Worm (Caenorhabditis elegans) whole organism, L1 larva: ENCODE data around the gene T27E9.6.

ENCODE experiments used
- C16A3.4 ChIP-seq: fragments of 150-350 bp; optimal IDR thresholded peaks from 2 replicates; lab custom pipeline; 2014; ENCODE audit warnings: missing biosample characterization, missing genetic modification characterization
- F16B12.6 ChIP-seq: fragments of 150-350 bp; optimal IDR thresholded peaks from 2 replicates; lab custom pipeline; 2014; ENCODE audit warnings: missing biosample characterization, missing genetic modification characterization
- alr-1 ChIP-seq: fragments of 200-800 bp; sonication (Bioruptor generic); optimal IDR thresholded peaks from 2 replicates; lab custom pipeline; 2018; ENCODE audit warnings: borderline replicate concordance, mild to moderate bottlenecking, missing genetic modification characterization, missing compliant biosample characterization
- ama-1 ChIP-seq: fragments of 150-350 bp; optimal IDR thresholded peaks from 2 replicates; lab custom pipeline; 2014
- ceh-8 ChIP-seq: fragments of 200-800 bp; sonication (Bioruptor generic); optimal IDR thresholded peaks from 2 replicates; lab custom pipeline; 2018; ENCODE audit warnings: mild to moderate bottlenecking, missing genetic modification characterization, moderate library complexity, missing compliant biosample characterization
- ceh-90 ChIP-seq: sonication (generic microtip); optimal IDR thresholded peaks from 2 replicates; lab custom pipeline; 2016; ENCODE audit warnings: missing genetic modification characterization, missing compliant biosample characterization
- ces-1 ChIP-seq: fragments of 150-350 bp; optimal IDR thresholded peaks from 2 replicates; lab custom pipeline; 2014; ENCODE audit warnings: missing biosample characterization, missing genetic modification reagents, missing genetic modification characterization
- dpl-1 ChIP-seq, 3 experiments: fragments of 150-350 bp in 2 of 3; sonication (generic microtip) in 1 of 3; optimal IDR thresholded peaks; 2 replicates each; lab custom pipeline; 2014 to 2017; ENCODE audit warnings: missing biosample characterization in 3 of 3, missing genetic modification characterization in 3 of 3, missing genetic modification reagents in 3 of 3
- dsc-1 ChIP-seq: sonication (generic microtip); optimal IDR thresholded peaks from 2 replicates; lab custom pipeline; 2016; ENCODE audit warnings: mild to moderate bottlenecking, missing genetic modification characterization, missing compliant biosample characterization
- egl-27 ChIP-seq, 2 experiments: fragments of 150-350 bp in 1 of 2; sonication (generic microtip); optimal IDR thresholded peaks; 3 replicates each; lab custom pipeline; 2017 to 2018; ENCODE audit warnings: missing biosample characterization in 2 of 2, missing genetic modification characterization in 2 of 2, missing genetic modification reagents in 2 of 2
- elt-2 ChIP-seq: sonication (generic microtip); optimal IDR thresholded peaks from 2 replicates; lab custom pipeline; 2016; ENCODE audit warnings: missing genetic modification characterization, mild to moderate bottlenecking, inconsistent platforms, missing compliant biosample characterization, missing genetic modification reagents
- ets-5 ChIP-seq: fragments of 200-800 bp; sonication (Bioruptor generic); IDR thresholded peaks from 2 replicates; pipeline ENCODE4 v1.3.6; 2022; ENCODE audit warnings: missing genetic modification characterization, missing compliant biosample characterization
- fkh-8 ChIP-seq: sonication (generic microtip); optimal IDR thresholded peaks from 2 replicates; lab custom pipeline; 2016; ENCODE audit warnings: mild to moderate bottlenecking, missing genetic modification characterization, missing compliant biosample characterization
- grh-1 ChIP-seq: fragments of 200-800 bp; sonication (Bioruptor generic); IDR thresholded peaks from 2 replicates; pipeline ENCODE4 v1.3.6; 2022; ENCODE audit warnings: missing genetic modification reagents, missing genetic modification characterization, missing compliant biosample characterization
- hlh-4 ChIP-seq: sonication (generic microtip); optimal IDR thresholded peaks from 2 replicates; lab custom pipeline; 2016; ENCODE audit warnings: mild to moderate bottlenecking, missing genetic modification characterization, missing compliant biosample characterization
- hpl-2 ChIP-seq: fragments of 150-350 bp; optimal IDR thresholded peaks from 2 replicates; lab custom pipeline; 2014; ENCODE audit warnings: missing biosample characterization, missing genetic modification reagents, missing genetic modification characterization
- lin-13 ChIP-seq: fragments of 150-350 bp; optimal IDR thresholded peaks from 2 replicates; lab custom pipeline; 2014; ENCODE audit warnings: missing biosample characterization, missing genetic modification reagents, missing genetic modification characterization
- lin-14 ChIP-seq: fragments of 200-800 bp; sonication (Bioruptor generic); optimal IDR thresholded peaks from 2 replicates; lab custom pipeline; 2018; ENCODE audit warnings: mild to moderate bottlenecking, missing genetic modification characterization, moderate library complexity, missing compliant biosample characterization
- lin-39 ChIP-seq: fragments of 150-350 bp; optimal IDR thresholded peaks from 2 replicates; lab custom pipeline; 2014; ENCODE audit warnings: missing biosample characterization, missing genetic modification reagents, missing genetic modification characterization
- mab-9 ChIP-seq: fragments of 200-800 bp; sonication (Bioruptor generic); IDR thresholded peaks from 2 replicates; pipeline ENCODE4 v1.3.6; 2022; ENCODE audit warnings: missing genetic modification reagents, missing genetic modification characterization, missing compliant biosample characterization
- mdl-1 ChIP-seq, 2 experiments: fragments of 150-350 bp; optimal IDR thresholded peaks; 2 replicates each; lab custom pipeline; 2014 to 2017; ENCODE audit warnings: missing biosample characterization in 2 of 2, missing genetic modification characterization in 2 of 2, inconsistent platforms in 1 of 2
- mef-2 ChIP-seq: fragments of 150-350 bp; optimal IDR thresholded peaks from 2 replicates; lab custom pipeline; 2014; ENCODE audit warnings: missing biosample characterization, missing genetic modification characterization
- nhr-11 ChIP-seq: fragments of 150-350 bp; optimal IDR thresholded peaks from 2 replicates; lab custom pipeline; 2014; ENCODE audit warnings: missing biosample characterization, missing genetic modification characterization
- nhr-12 ChIP-seq: sonication (generic microtip); optimal IDR thresholded peaks from 2 replicates; lab custom pipeline; 2017; ENCODE audit warnings: missing biosample characterization, missing genetic modification characterization
- nhr-20 ChIP-seq: sonication (generic microtip); optimal IDR thresholded peaks from 2 replicates; lab custom pipeline; 2016; ENCODE audit warnings: mild to moderate bottlenecking, missing genetic modification characterization, missing compliant biosample characterization
- nhr-28 ChIP-seq: fragments of 150-350 bp; optimal IDR thresholded peaks from 2 replicates; lab custom pipeline; 2014; ENCODE audit warnings: missing biosample characterization, missing genetic modification characterization
- nhr-71 ChIP-seq: sonication (generic microtip); optimal IDR thresholded peaks from 2 replicates; lab custom pipeline; 2016; ENCODE audit warnings: mild to moderate bottlenecking, missing genetic modification characterization, moderate library complexity, missing compliant biosample characterization
- nhr-77 ChIP-seq: fragments of 150-350 bp; optimal IDR thresholded peaks from 2 replicates; lab custom pipeline; 2014; ENCODE audit warnings: missing biosample characterization, missing genetic modification characterization
- pag-3 ChIP-seq: sonication (generic microtip); optimal IDR thresholded peaks from 2 replicates; lab custom pipeline; 2017; ENCODE audit warnings: missing genetic modification characterization, mild to moderate bottlenecking, missing compliant biosample characterization, antibody characterized with exemption, borderline replicate concordance; ENCODE audit not compliant: insufficient read depth
- pax-3 ChIP-seq: fragments of 200-800 bp; sonication (Bioruptor generic); optimal IDR thresholded peaks from 2 replicates; lab custom pipeline; 2018; ENCODE audit warnings: mild to moderate bottlenecking, missing genetic modification characterization, moderate library complexity, missing compliant biosample characterization
- pqm-1 ChIP-seq: sonication (generic microtip); optimal IDR thresholded peaks from 3 replicates; lab custom pipeline; 2017; ENCODE audit warnings: missing biosample characterization, missing genetic modification characterization
- rnt-1 ChIP-seq: sonication (generic microtip); optimal IDR thresholded peaks from 2 replicates; lab custom pipeline; 2016; ENCODE audit warnings: mild to moderate bottlenecking, missing genetic modification characterization, moderate library complexity, missing compliant biosample characterization
- snu-23 ChIP-seq: sonication (generic microtip); optimal IDR thresholded peaks from 2 replicates; lab custom pipeline; 2016; ENCODE audit warnings: missing genetic modification characterization, missing compliant biosample characterization
- sox-4 ChIP-seq: sonication (generic microtip); optimal IDR thresholded peaks from 2 replicates; lab custom pipeline; 2016; ENCODE audit warnings: missing genetic modification characterization, missing compliant biosample characterization
- sptf-1 ChIP-seq: fragments of 150-350 bp; optimal IDR thresholded peaks from 2 replicates; lab custom pipeline; 2014; ENCODE audit warnings: missing biosample characterization, missing genetic modification characterization
- swsn-7 ChIP-seq: sonication (generic microtip); optimal IDR thresholded peaks from 2 replicates; lab custom pipeline; 2016; ENCODE audit warnings: missing genetic modification characterization, missing compliant biosample characterization
- tlp-1 ChIP-seq: fragments of 150-350 bp; optimal IDR thresholded peaks from 2 replicates; lab custom pipeline; 2014; ENCODE audit warnings: missing biosample characterization, missing genetic modification characterization
- unc-130 ChIP-seq: fragments of 150-350 bp; optimal IDR thresholded peaks from 2 replicates; lab custom pipeline; 2017; ENCODE audit warnings: missing biosample characterization, missing genetic modification characterization, inconsistent platforms
- unc-62 ChIP-seq: fragments of 150-350 bp; optimal IDR thresholded peaks from 2 replicates; lab custom pipeline; 2014; ENCODE audit warnings: missing biosample characterization, missing genetic modification reagents, missing genetic modification characterization
- unc-86 ChIP-seq: sonication (generic microtip); optimal IDR thresholded peaks from 2 replicates; lab custom pipeline; 2016; ENCODE audit warnings: missing genetic modification characterization, missing compliant biosample characterization
- xbp-1 ChIP-seq: sonication (generic microtip); optimal IDR thresholded peaks from 2 replicates; lab custom pipeline; 2016; ENCODE audit warnings: missing genetic modification characterization, missing compliant biosample characterization
- zag-1 ChIP-seq: fragments of 150-350 bp; optimal IDR thresholded peaks from 2 replicates; lab custom pipeline; 2014; ENCODE audit warnings: missing biosample characterization, missing genetic modification characterization
- zip-4 ChIP-seq: fragments of 200-800 bp; sonication (Bioruptor generic); optimal IDR thresholded peaks from 2 replicates; lab custom pipeline; 2018; ENCODE audit warnings: mild to moderate bottlenecking, missing genetic modification characterization, moderate library complexity, missing compliant biosample characterization
- ztf-4 ChIP-seq: fragments of 150-350 bp; optimal IDR thresholded peaks from 2 replicates; lab custom pipeline; 2014; ENCODE audit warnings: missing biosample characterization, missing genetic modification characterization

Gene T27E9.6

DNA sequence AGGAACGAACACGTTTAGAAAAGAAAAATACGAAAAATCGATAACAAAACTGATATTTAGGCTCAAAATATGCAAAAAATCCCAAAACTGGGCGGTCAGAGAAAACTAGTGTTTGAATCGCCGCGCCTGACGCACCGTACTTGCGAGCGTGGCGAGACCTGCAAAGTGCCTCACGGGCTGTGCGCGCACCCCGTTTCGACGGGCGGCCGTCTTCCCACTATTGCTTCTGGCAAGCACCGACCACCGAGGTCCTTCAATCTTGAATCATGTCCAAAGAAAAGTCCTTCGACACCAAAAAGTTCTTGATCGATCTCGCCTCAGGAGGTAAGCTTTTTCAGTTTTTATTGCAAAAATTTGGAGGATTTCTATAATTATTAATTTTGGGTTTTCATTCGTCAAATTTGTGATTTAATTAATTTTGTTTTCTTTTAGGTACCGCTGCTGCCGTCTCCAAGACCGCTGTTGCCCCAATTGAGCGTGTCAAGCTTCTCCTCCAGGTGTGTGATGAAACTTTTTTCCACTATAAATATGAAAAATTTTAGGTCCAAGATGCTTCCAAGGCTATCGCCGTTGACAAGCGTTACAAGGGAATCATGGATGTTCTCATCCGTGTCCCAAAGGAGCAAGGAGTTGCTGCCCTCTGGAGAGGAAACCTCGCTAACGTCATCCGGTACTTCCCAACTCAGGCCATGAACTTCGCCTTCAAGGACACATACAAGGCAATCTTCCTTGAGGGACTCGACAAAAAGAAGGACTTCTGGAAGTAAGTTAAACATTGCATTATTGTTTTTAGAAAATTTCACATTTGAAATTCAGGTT is 13.4 kb downstream of the T27E9.6 start, which contains the start of gene ant-1.1 (continued):
- TF ChIP-seq lin-14 (GFP tag; lab: Kevin White, UChicago) (peak; percentile 93), mdl-1 (tag; optimal IDR thresholded peaks at IDR 0.05; lab: Kevin White, UChicago) (peak in 1 of 2 experiments; percentile 73), C16A3.4 (tag; lab: Kevin White, UChicago) (peak; percentile 94), lin-39 (tag; lab: Kevin White, UChicago) (peak; percentile 75), pax-3 (peak; percentile 96), egl-27 (tag; optimal IDR thresholded peaks at IDR 0.05; lab: Kevin White, UChicago) (peak in 1 of 2 experiments; percentile 32), nhr-11 (tag; lab: Kevin White, UChicago) (peak; percentile 61), nhr-71 (peak; percentile 98), dpl-1 (GFP tag; optimal IDR thresholded peaks at IDR 0.05; lab: Kevin White, UChicago) (peak; percentile 97 to 98 (median 97)), unc-130 (peak; percentile 90), snu-23 (GFP tag; lab: Kevin White, UChicago) (peak; percentile 97), zag-1 (tag; lab: Kevin White, UChicago) (no peak), mab-9 (GFP tag; lab: Robert Waterston, UW) (peak; percentile 93), sptf-1 (tag; lab: Kevin White, UChicago) (no peak), elt-2 (peak; percentile 59), sox-4 (tag; lab: Kevin White, UChicago) (peak; percentile 80), zip-4 (GFP tag; lab: Kevin White, UChicago) (peak; percentile 87), mef-2 (tag; lab: Kevin White, UChicago) (peak; percentile 71), lin-13 (GFP tag; lab: Kevin White, UChicago) (peak; percentile 96), ztf-4 (tag; lab: Kevin White, UChicago) (peak; percentile 85), nhr-12 (no peak), ceh-90 (peak; percentile 38), ces-1 (GFP tag; lab: Kevin White, UChicago) (no peak), ama-1 (lab: Kevin White, UChicago) (peak; percentile 83), alr-1 (tag; lab: Kevin White, UChicago) (no peak), unc-86 (peak; percentile 95), rnt-1 (tag; lab: Kevin White, UChicago) (peak; percentile 96), ceh-8 (peak; percentile 88), nhr-28 (tag; lab: Kevin White, UChicago) (no peak), swsn-7 (tag; lab: Kevin White, UChicago) (peak; percentile 95), F16B12.6 (tag; lab: Kevin White, UChicago) (peak; percentile 72), xbp-1 (peak; percentile 95), hlh-4 (tag; lab: Kevin White, UChicago) (peak; percentile 37), unc-62 (GFP tag; lab: Kevin White, UChicago) (no peak), nhr-20 (tag; lab: Kevin White, UChicago) (peak; percentile 95), tlp-1 (tag; lab: Kevin White, UChicago) (no peak), pqm-1 (tag; lab: Kevin White, UChicago) (no peak), ets-5 (GFP tag; lab: Robert Waterston, UW) (no peak), pag-3 (tag; lab: Kevin White, UChicago) (no peak), nhr-77 (tag; lab: Kevin White, UChicago) (peak; percentile 94), grh-1 (GFP tag; lab: Robert Waterston, UW) (peak; percentile 93), hpl-2 (GFP tag; lab: Kevin White, UChicago) (peak; percentile 2), fkh-8 (tag; lab: Kevin White, UChicago) (peak; percentile 98), dsc-1 (tag; lab: Kevin White, UChicago) (peak; percentile 96)
